Fruit fly (Drosophila melanogaster): Measurements from ENCODE around the gene CG13312.
A peak's percentile ranks its signal among the peaks of the same experiment; 100 is the strongest.

CG13312 gene

dm6 chr3L:8774974-8775731 lies 31.9 kb downstream of the CG13312 start:
- TF ChIP-seq CG7101 (tag; optimal IDR thresholded peaks at IDR 0.05): no peak
- no peak for TF ChIP-seq Hr96 (GFP tag; optimal IDR thresholded peaks at IDR 0.05)
- TF ChIP-seq bab1 (GFP tag; optimal IDR thresholded peaks at IDR 0.05): peak; percentile 27
- peak; percentile 16 for TF ChIP-seq Crg-1 (GFP tag; optimal IDR thresholded peaks at IDR 0.05)
- peak; percentile 86 for TF ChIP-seq tj (GFP tag; optimal IDR thresholded peaks at IDR 0.05)
- peak; percentile 52 for TF ChIP-seq kay (GFP tag; ENCODE audit: borderline replicate concordance)

- TF ChIP-seq cnc (optimal IDR thresholded peaks at IDR 0.05): no peak
- no peak for TF ChIP-seq CG7101 (tag; optimal IDR thresholded peaks at IDR 0.05)
- TF ChIP-seq CG1620 (GFP tag; optimal IDR thresholded peaks at IDR 0.05): no peak
- TF ChIP-seq CG5204 (GFP tag; optimal IDR thresholded peaks at IDR 0.05): no peak
- no peak for TF ChIP-seq Crg-1 (GFP tag; optimal IDR thresholded peaks at IDR 0.05)
- TF ChIP-seq CG11617 (GFP tag; optimal IDR thresholded peaks at IDR 0.05): no peak
- TF ChIP-seq kay (GFP tag; ENCODE audit: borderline replicate concordance): peak; percentile 64
- no peak for TF ChIP-seq CG14711 (tag; optimal IDR thresholded peaks at IDR 0.05)
- TF ChIP-seq pad (GFP tag; optimal IDR thresholded peaks at IDR 0.05): no peak
- no peak for TF ChIP-seq Clk (GFP tag; optimal IDR thresholded peaks at IDR 0.05)
- peak; percentile 6 for TF ChIP-seq Mnt (GFP tag; optimal IDR thresholded peaks at IDR 0.05)
- no peak for TF ChIP-seq ovo (GFP tag; optimal IDR thresholded peaks at IDR 0.05)
- TF ChIP-seq CG33017 (tag; optimal IDR thresholded peaks at IDR 0.05): no peak
These were observed 33.3 kb downstream of the CG13312 start for dm6 chr3L:8773713-8774112.

- TF ChIP-seq bab1 (GFP tag; optimal IDR thresholded peaks at IDR 0.05) (peak; percentile 89), pad (GFP tag; optimal IDR thresholded peaks at IDR 0.05) (no peak)
These were observed 33.9 kb downstream of the CG13312 start for dm6 chr3L:8772998-8773684.

- no peak for TF ChIP-seq tj (GFP tag; optimal IDR thresholded peaks at IDR 0.05)
- TF ChIP-seq Mnt (GFP tag; optimal IDR thresholded peaks at IDR 0.05): no peak
These were observed 36.3 kb downstream of the CG13312 start for dm6 chr3L:8770616-8771229.

DNA sequence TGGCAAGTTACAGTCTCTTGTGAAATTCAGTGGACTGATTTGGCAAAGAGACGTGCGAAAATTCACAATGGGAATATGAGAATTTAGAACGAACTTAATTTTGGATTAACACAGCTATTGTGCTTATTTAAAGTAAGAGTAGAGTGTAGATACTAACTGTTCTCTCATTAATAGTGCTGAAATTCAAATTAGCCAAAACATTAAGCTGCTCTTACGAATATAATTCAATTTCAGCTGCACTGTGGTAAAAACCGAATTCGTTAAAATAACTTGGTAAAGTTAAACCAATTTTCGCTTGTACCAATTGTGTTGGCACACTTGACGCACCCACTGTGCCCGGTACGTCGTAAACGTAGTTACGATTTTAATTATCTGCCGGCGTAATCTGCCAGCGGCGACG lies 39.1 kb downstream of the CG13312 start:
- TF ChIP-seq bab1 (GFP tag; optimal IDR thresholded peaks at IDR 0.05): peak; percentile 96
- TF ChIP-seq kay (GFP tag; ENCODE audit: borderline replicate concordance): peak; percentile 83
- peak; percentile 50 for TF ChIP-seq Mnt (GFP tag; optimal IDR thresholded peaks at IDR 0.05)
- peak; percentile 64 for TF ChIP-seq CG14711 (tag; optimal IDR thresholded peaks at IDR 0.05)
- peak; percentile 88 for TF ChIP-seq CG12768 (GFP tag; optimal IDR thresholded peaks at IDR 0.05)
- peak; percentile 88 for TF ChIP-seq CG11617 (GFP tag; optimal IDR thresholded peaks at IDR 0.05)
- peak; percentile 82 for TF ChIP-seq CG33017 (tag; optimal IDR thresholded peaks at IDR 0.05)
- peak; percentile 84 for TF ChIP-seq CG7045 (GFP tag; optimal IDR thresholded peaks at IDR 0.05)
- no peak for TF ChIP-seq cnc (optimal IDR thresholded peaks at IDR 0.05)
- peak; percentile 68 for TF ChIP-seq Clk (GFP tag; optimal IDR thresholded peaks at IDR 0.05)
- peak; percentile 83 for TF ChIP-seq Crg-1 (GFP tag; optimal IDR thresholded peaks at IDR 0.05)
- TF ChIP-seq ovo (GFP tag; optimal IDR thresholded peaks at IDR 0.05): peak; percentile 19
- peak; percentile 44 for TF ChIP-seq tj (GFP tag; optimal IDR thresholded peaks at IDR 0.05)
- peak; percentile 77 for TF ChIP-seq toe (GFP tag; optimal IDR thresholded peaks at IDR 0.05)
- peak; percentile 76 for TF ChIP-seq Hr96 (GFP tag; optimal IDR thresholded peaks at IDR 0.05)
- TF ChIP-seq CG5204 (GFP tag; optimal IDR thresholded peaks at IDR 0.05): peak; percentile 84
- peak; percentile 43 for TF ChIP-seq CG1620 (GFP tag; optimal IDR thresholded peaks at IDR 0.05)
- TF ChIP-seq cic (GFP tag; optimal IDR thresholded peaks at IDR 0.05): peak; percentile 46
- peak; percentile 63 for TF ChIP-seq pad (GFP tag; optimal IDR thresholded peaks at IDR 0.05)
- TF ChIP-seq CG7101 (tag; optimal IDR thresholded peaks at IDR 0.05): peak; percentile 76

- TF ChIP-seq CG11617 (GFP tag; optimal IDR thresholded peaks at IDR 0.05): peak; percentile 94
- peak; percentile 92 for TF ChIP-seq CG7101 (tag; optimal IDR thresholded peaks at IDR 0.05)
- peak; percentile 82 for TF ChIP-seq ovo (GFP tag; optimal IDR thresholded peaks at IDR 0.05)
- no peak for TF ChIP-seq cnc (optimal IDR thresholded peaks at IDR 0.05)
- peak; percentile 87 for TF ChIP-seq CG12768 (GFP tag; optimal IDR thresholded peaks at IDR 0.05)
- TF ChIP-seq bab1 (GFP tag; optimal IDR thresholded peaks at IDR 0.05): peak; percentile 95
- TF ChIP-seq CG5204 (GFP tag; optimal IDR thresholded peaks at IDR 0.05): peak; percentile 95
- TF ChIP-seq Mnt (GFP tag; optimal IDR thresholded peaks at IDR 0.05): peak; percentile 71
- peak; percentile 71 for TF ChIP-seq pad (GFP tag; optimal IDR thresholded peaks at IDR 0.05)
- peak; percentile 77 for TF ChIP-seq Clk (GFP tag; optimal IDR thresholded peaks at IDR 0.05)
- TF ChIP-seq CG7045 (GFP tag; optimal IDR thresholded peaks at IDR 0.05): peak; percentile 90
- TF ChIP-seq kay (GFP tag; ENCODE audit: borderline replicate concordance): no peak
- peak; percentile 69 for TF ChIP-seq toe (GFP tag; optimal IDR thresholded peaks at IDR 0.05)
- peak; percentile 91 for TF ChIP-seq CG1620 (GFP tag; optimal IDR thresholded peaks at IDR 0.05)
- peak; percentile 35 for TF ChIP-seq cic (GFP tag; optimal IDR thresholded peaks at IDR 0.05)
- peak; percentile 92 for TF ChIP-seq CG33017 (tag; optimal IDR thresholded peaks at IDR 0.05)
- TF ChIP-seq CG14711 (tag; optimal IDR thresholded peaks at IDR 0.05): peak; percentile 76
- peak; percentile 97 for TF ChIP-seq Crg-1 (GFP tag; optimal IDR thresholded peaks at IDR 0.05)
- peak; percentile 93 for TF ChIP-seq Hr96 (GFP tag; optimal IDR thresholded peaks at IDR 0.05)
- peak; percentile 74 for TF ChIP-seq tj (GFP tag; optimal IDR thresholded peaks at IDR 0.05)
These were observed 41.0 kb downstream of the CG13312 start for dm6 chr3L:8765969-8766538.

Data from whole organism, adult.